Worm (Caenorhabditis elegans): ENCODE results near the gene cyp-29A4.

DNA sequence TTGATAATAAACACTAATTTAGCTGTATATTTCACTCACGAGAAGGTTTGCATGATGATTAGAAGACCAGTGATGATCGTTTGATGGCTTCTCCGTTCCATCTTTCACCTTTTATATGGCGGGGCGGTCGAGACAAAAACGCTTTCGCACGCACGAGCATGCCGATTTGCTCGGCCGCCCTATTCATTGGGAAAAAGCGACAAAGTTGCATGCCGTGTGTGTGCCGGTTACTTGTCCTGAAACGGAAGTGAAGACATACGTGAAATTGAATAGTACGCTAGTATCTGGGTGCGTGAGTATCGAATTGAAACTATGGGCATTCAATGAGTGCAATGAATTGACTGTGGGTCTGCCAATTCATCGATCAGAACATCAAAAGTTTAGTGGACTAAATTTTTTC is 31.7 kb upstream of the cyp-29A4 start, which contains the start of gene idpc-5:
- TF ChIP-seq flt-1 (GFP tag; IDR thresholded peaks at IDR 0.05): no peak
- no peak for TF ChIP-seq cog-1 (tag; optimal IDR thresholded peaks at IDR 0.05)
- no peak for TF ChIP-seq ref-1 (GFP tag; conservative IDR thresholded peaks at IDR 0.05)

Data from whole organism, midembryonic.